Worm (Caenorhabditis elegans): ENCODE results near the gene ZK105.5.

- TF ChIP-seq flt-1 (GFP tag; IDR thresholded peaks at IDR 0.05) (no peak), ama-1 (optimal IDR thresholded peaks at IDR 0.05) (no peak), scrt-1 (GFP tag; IDR thresholded peaks at IDR 0.05) (no peak), ets-7 (tag; optimal IDR thresholded peaks at IDR 0.05) (no peak), hmbx-1 (tag; optimal IDR thresholded peaks at IDR 0.05) (no peak), hmg-4 (GFP tag; optimal IDR thresholded peaks at IDR 0.05) (no peak), B0310.2 (tag; optimal IDR thresholded peaks at IDR 0.05) (no peak)
Measured at ce11 chrV:7708525-7708924, 9.0 kb downstream of the ZK105.5 start, which contains the start of gene ZK105.11.

Data from whole organism, early embryonic.